Fruit fly (Drosophila melanogaster): ENCODE results near the gene Usp32.

Usp32 gene

dm6 chr3L:19834143-19834794 is 36.7 kb upstream of the Usp32 start, which contains the start of the genes trc and CG32221 (continued):
- TF ChIP-seq da (GFP tag; optimal IDR thresholded peaks at IDR 0.05) (no peak), rib (GFP tag; IDR thresholded peaks at IDR 0.05) (no peak), Myb (GFP tag; optimal IDR thresholded peaks at IDR 0.05) (peak; percentile 4), schlank (tag; optimal IDR thresholded peaks at IDR 0.05) (peak; percentile 39), Awh (GFP tag; IDR thresholded peaks at IDR 0.05) (no peak), pho (GFP tag; optimal IDR thresholded peaks at IDR 0.05) (peak; percentile 11), CG4730 (GFP tag; IDR thresholded peaks at IDR 0.05) (no peak), CG11398 (GFP tag; optimal IDR thresholded peaks at IDR 0.05) (no peak), pzg (GFP tag; optimal IDR thresholded peaks at IDR 0.05) (peak; percentile 88), twi (tag; optimal IDR thresholded peaks at IDR 0.05) (no peak), fru (optimal IDR thresholded peaks at IDR 0.05) (no peak), CG7271 (tag; optimal IDR thresholded peaks at IDR 0.05) (no peak), CG10959 (GFP tag; IDR thresholded peaks at IDR 0.05) (no peak), ems (GFP tag; optimal IDR thresholded peaks at IDR 0.05) (no peak), CG15073 (GFP tag; optimal IDR thresholded peaks at IDR 0.05) (no peak), Side (GFP tag; optimal IDR thresholded peaks at IDR 0.05) (peak; percentile 46), Atf-2 (GFP tag; optimal IDR thresholded peaks at IDR 0.05) (no peak), Rx (GFP tag; IDR thresholded peaks at IDR 0.05) (peak; percentile 59), mld (GFP tag; IDR thresholded peaks at IDR 0.05; ENCODE audit: partially characterized antibody) (peak; percentile 39; the same call in 1 of the 3 replicates), CoRest (tag; optimal IDR thresholded peaks at IDR 0.05) (peak; percentile 63), CG16779 (GFP tag; IDR thresholded peaks at IDR 0.05) (no peak), CG3838 (GFP tag; optimal IDR thresholded peaks at IDR 0.05) (no peak), sima (GFP tag; optimal IDR thresholded peaks at IDR 0.05) (no peak), NC2α (GFP tag; optimal IDR thresholded peaks at IDR 0.05) (no peak), Neu2 (GFP tag; optimal IDR thresholded peaks at IDR 0.05; ENCODE audit: borderline replicate concordance) (no peak), CG12942 (GFP tag; optimal IDR thresholded peaks at IDR 0.05) (peak; percentile 27), Ssrp (tag; optimal IDR thresholded peaks at IDR 0.05) (no peak), CG34376 (GFP tag; optimal IDR thresholded peaks at IDR 0.05) (peak; percentile 53), Trl (optimal IDR thresholded peaks at IDR 0.05) (no peak), Trl (GFP tag; optimal IDR thresholded peaks at IDR 0.05) (no peak), CG7786 (GFP tag; optimal IDR thresholded peaks at IDR 0.05) (no peak), CG2889 (GFP tag; IDR thresholded peaks at IDR 0.05) (no peak), ab (GFP tag; optimal IDR thresholded peaks at IDR 0.05) (no peak), ranshi (GFP tag; IDR thresholded peaks at IDR 0.05) (peak; percentile 42; the same call in 1 of the 2 replicates), CG42726 (GFP tag; IDR thresholded peaks at IDR 0.05; ENCODE audit: partially characterized antibody) (peak; percentile 77), CG9876 (GFP tag; optimal IDR thresholded peaks at IDR 0.05) (peak; percentile 30), pb (GFP tag; optimal IDR thresholded peaks at IDR 0.05) (no peak), danr (GFP tag; IDR thresholded peaks at IDR 0.05) (no peak), Ets65A (GFP tag) (peak; percentile 94), MBD-R2 (GFP tag; IDR thresholded peaks at IDR 0.05) (peak; percentile 81), ro (GFP tag; IDR thresholded peaks at IDR 0.05) (no peak), chn (GFP tag; optimal IDR thresholded peaks at IDR 0.05) (no peak), trh (GFP tag; optimal IDR thresholded peaks at IDR 0.05) (peak; percentile 9), CG6813 (GFP tag; optimal IDR thresholded peaks at IDR 0.05) (no peak), BtbVII (GFP tag; optimal IDR thresholded peaks at IDR 0.05) (no peak), fd3F (GFP tag; optimal IDR thresholded peaks at IDR 0.05) (peak; percentile 10), CG1603 (tag; optimal IDR thresholded peaks at IDR 0.05) (no peak), CG10366 (GFP tag; IDR thresholded peaks at IDR 0.05) (peak; percentile 13; the same call in 1 of the 2 replicates), CG18599 (GFP tag; optimal IDR thresholded peaks at IDR 0.05) (no peak), mirr (GFP tag; optimal IDR thresholded peaks at IDR 0.05) (peak; percentile 66), kni (GFP tag; optimal IDR thresholded peaks at IDR 0.05) (no peak), CrebB (tag; optimal IDR thresholded peaks at IDR 0.05) (peak; percentile 33)

Measured in whole organism, embryonic.